Fruit fly (Drosophila melanogaster) whole organism, wandering third instar larva: ENCODE results near the gene ND-20L.

ENCODE experiments used
- Abd-B ChIP-seq: fragments of >200 bp; optimal IDR thresholded peaks from 2 replicates; lab custom pipeline; 2017; ENCODE audit warnings: missing biosample characterization, missing genetic modification characterization
- CrebA ChIP-seq: fragments of 200-800 bp; sonication (Bioruptor generic); optimal IDR thresholded peaks from 2 replicates; lab custom pipeline; 2016; ENCODE audit warnings: missing biosample characterization, mild to moderate bottlenecking, missing genetic modification characterization, borderline replicate concordance
- Hr78 ChIP-seq: fragments of >200 bp; optimal IDR thresholded peaks from 2 replicates; lab custom pipeline; 2017; ENCODE audit warnings: missing biosample characterization, missing genetic modification characterization
- brk ChIP-seq: fragments of 200-800 bp; sonication (Bioruptor generic); optimal IDR thresholded peaks from 2 replicates; lab custom pipeline; 2016; ENCODE audit warnings: missing biosample characterization, mild to moderate bottlenecking, missing genetic modification characterization
- ey ChIP-seq: fragments of 200-800 bp; sonication (Bioruptor generic); optimal IDR thresholded peaks from 2 replicates; lab custom pipeline; 2016; ENCODE audit warnings: missing biosample characterization, missing genetic modification characterization

DNA sequence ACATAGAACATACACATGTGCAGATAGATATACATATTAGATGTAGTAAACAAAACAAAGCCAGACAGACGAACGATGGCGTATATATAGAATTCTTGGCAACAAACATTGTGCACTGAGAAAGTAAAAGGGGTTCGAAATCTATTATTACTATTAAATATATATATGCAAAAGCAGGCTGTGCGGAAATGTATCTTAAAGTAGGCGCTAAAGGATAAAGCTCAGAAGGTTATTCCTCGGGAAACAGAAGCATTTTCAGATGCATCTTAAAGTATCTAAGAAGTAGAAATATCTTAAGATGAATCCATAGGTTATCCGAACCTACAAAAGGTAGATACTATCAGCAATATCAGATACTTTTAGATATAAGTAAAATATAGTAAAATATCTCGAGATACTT lies 19.7 kb upstream of the ND-20L start:
- TF ChIP-seq Abd-B (GFP tag; lab: Kevin White, UChicago): no peak
- no peak for TF ChIP-seq Hr78 (GFP tag; lab: Kevin White, UChicago)
- TF ChIP-seq ey (GFP tag; lab: Kevin White, UChicago): no peak
- TF ChIP-seq CrebA: no peak
- TF ChIP-seq brk (GFP tag; lab: Kevin White, UChicago): no peak
